Fruit fly (Drosophila melanogaster) whole organism, embryonic: ENCODE results near the gene CG43750.

Experiments
- Abd-B ChIP-seq: fragments of 200-800 bp; sonication (Bioruptor generic); optimal IDR thresholded peaks from 2 replicates; lab custom pipeline; 2018; ENCODE audit warnings: missing biosample characterization, mild to moderate bottlenecking, missing genetic modification characterization, moderate library complexity
- Aef1 ChIP-seq: fragments of 200-800 bp; sonication (Bioruptor generic); IDR thresholded peaks from 3 replicates; pipeline ENCODE4 v1.3.6; 2022; ENCODE audit warnings: missing biosample characterization, missing genetic modification characterization
- Atf-2 ChIP-seq: fragments of 200-800 bp; sonication (Bioruptor generic); optimal IDR thresholded peaks from 2 replicates; lab custom pipeline; 2016; ENCODE audit warnings: missing biosample characterization, missing genetic modification characterization
- Atf6 ChIP-seq: fragments of 200-800 bp; sonication (Bioruptor generic); IDR thresholded peaks from 2 replicates; pipeline ENCODE4 v1.3.6; 2022; ENCODE audit warnings: missing biosample characterization, missing genetic modification characterization
- B-H1 ChIP-seq: fragments of 200-800 bp; sonication (Bioruptor generic); IDR thresholded peaks from 3 replicates; pipeline ENCODE4 v1.3.6; 2022; ENCODE audit warnings: missing biosample characterization, missing genetic modification characterization
- CG10274 ChIP-seq: fragments of 200-800 bp; sonication (Bioruptor generic); optimal IDR thresholded peaks from 3 replicates; lab custom pipeline; 2017; ENCODE audit warnings: missing biosample characterization, mild to moderate bottlenecking, missing genetic modification characterization
- CG10543 ChIP-seq: fragments of 200-800 bp; sonication (Bioruptor generic); optimal IDR thresholded peaks from 3 replicates; lab custom pipeline; 2017; ENCODE audit warnings: missing biosample characterization, mild to moderate bottlenecking, missing genetic modification characterization, moderate library complexity
- CG11085 ChIP-seq: fragments of 200-800 bp; sonication (Bioruptor generic); IDR thresholded peaks from 2 replicates; pipeline ENCODE4 v1.3.6; 2022; ENCODE audit warnings: missing biosample characterization, missing genetic modification characterization
- CG12942 ChIP-seq: fragments of 200-800 bp; sonication (Bioruptor generic); optimal IDR thresholded peaks from 3 replicates; lab custom pipeline; 2016; ENCODE audit warnings: missing biosample characterization, missing genetic modification characterization
- CG13424 ChIP-seq: fragments of 200-800 bp; sonication (Bioruptor generic); optimal IDR thresholded peaks from 2 replicates; lab custom pipeline; 2019; ENCODE audit warnings: missing biosample characterization, mild to moderate bottlenecking, missing genetic modification characterization, moderate library complexity
- CG13624 ChIP-seq: fragments of 200-800 bp; sonication (Bioruptor generic); optimal IDR thresholded peaks from 2 replicates; lab custom pipeline; 2016; ENCODE audit warnings: missing biosample characterization, missing genetic modification characterization
- CG14667 ChIP-seq: fragments of 200-800 bp; sonication (Bioruptor generic); IDR thresholded peaks from 2 replicates; pipeline ENCODE4 v1.3.6; 2022; ENCODE audit warnings: missing biosample characterization, missing genetic modification characterization
- CG14710 ChIP-seq: fragments of 200-800 bp; sonication (Bioruptor generic); optimal IDR thresholded peaks from 3 replicates; lab custom pipeline; 2019; ENCODE audit warnings: missing biosample characterization, mild to moderate bottlenecking, missing genetic modification characterization, moderate library complexity
- CG1603 ChIP-seq: fragments of 200-800 bp; sonication (Bioruptor generic); optimal IDR thresholded peaks from 2 replicates; lab custom pipeline; 2019; ENCODE audit warnings: missing biosample characterization, mild to moderate bottlenecking, missing genetic modification characterization, moderate library complexity
- CG17912 ChIP-seq: fragments of 200-800 bp; sonication (Bioruptor generic); optimal IDR thresholded peaks from 2 replicates; lab custom pipeline; 2018; ENCODE audit warnings: missing biosample characterization, mild to moderate bottlenecking, missing genetic modification characterization
- CG1832 ChIP-seq: fragments of 200-800 bp; sonication (Bioruptor generic); optimal IDR thresholded peaks from 2 replicates; lab custom pipeline; 2017; ENCODE audit warnings: missing biosample characterization, mild to moderate bottlenecking, missing genetic modification characterization, inconsistent platforms
- CG2202 ChIP-seq: fragments of 200-800 bp; sonication (Bioruptor generic); optimal IDR thresholded peaks from 2 replicates; lab custom pipeline; 2018; ENCODE audit warnings: missing biosample characterization, mild to moderate bottlenecking, missing genetic modification characterization
- CG3065 ChIP-seq: fragments of 200-800 bp; sonication (Bioruptor generic); optimal IDR thresholded peaks from 2 replicates; lab custom pipeline; 2016; ENCODE audit warnings: missing biosample characterization, missing genetic modification characterization
- CG34376 ChIP-seq: fragments of 200-800 bp; sonication (Bioruptor generic); optimal IDR thresholded peaks from 2 replicates; lab custom pipeline; 2018; ENCODE audit warnings: missing biosample characterization, mild to moderate bottlenecking, missing genetic modification characterization
- CG3726 ChIP-seq: fragments of 200-800 bp; sonication (Bioruptor generic); IDR thresholded peaks from 3 replicates; pipeline ENCODE4, ENCODE4 v1.3.6; 2022; ENCODE audit warnings: missing biosample characterization, missing genetic modification characterization
- CG6254 ChIP-seq: fragments of 200-800 bp; sonication (Bioruptor generic); optimal IDR thresholded peaks from 3 replicates; lab custom pipeline; 2017; ENCODE audit warnings: mild to moderate bottlenecking, missing biosample characterization, missing genetic modification reagents, missing genetic modification characterization
- CG6854 ChIP-seq: fragments of 200-800 bp; sonication (Bioruptor generic); optimal IDR thresholded peaks from 3 replicates; lab custom pipeline; 2017; ENCODE audit warnings: missing biosample characterization, mild to moderate bottlenecking, missing genetic modification characterization
- CG7271 ChIP-seq: fragments of 200-800 bp; sonication (Bioruptor generic); optimal IDR thresholded peaks from 2 replicates; lab custom pipeline; 2018; ENCODE audit warnings: missing biosample characterization, mild to moderate bottlenecking, missing genetic modification characterization, moderate library complexity
- Chrac-16 ChIP-seq: fragments of 200-800 bp; sonication (Bioruptor generic); optimal IDR thresholded peaks from 3 replicates; lab custom pipeline; 2016; ENCODE audit warnings: missing biosample characterization, missing genetic modification characterization
- D19B ChIP-seq: fragments of 200-800 bp; sonication (Bioruptor generic); optimal IDR thresholded peaks from 2 replicates; lab custom pipeline; 2017; ENCODE audit warnings: missing biosample characterization, mild to moderate bottlenecking, missing genetic modification characterization
- Dbx ChIP-seq: fragments of 200-800 bp; sonication (Bioruptor generic); IDR thresholded peaks from 3 replicates; pipeline ENCODE4 v1.3.6; 2022; ENCODE audit warnings: missing biosample characterization, missing genetic modification characterization
- Dek ChIP-seq: fragments of 200-800 bp; sonication (Bioruptor generic); optimal IDR thresholded peaks from 3 replicates; lab custom pipeline; 2019; ENCODE audit warnings: missing biosample characterization, mild to moderate bottlenecking, missing genetic modification characterization, moderate library complexity
- Dfd ChIP-seq, 2 experiments: fragments of >200 bp; optimal IDR thresholded peaks; 2 replicates each; lab custom pipeline; 2017; ENCODE audit warnings: missing biosample characterization in 2 of 2, missing genetic modification characterization in 2 of 2
- Fer3 ChIP-seq: fragments of 200-800 bp; sonication (Bioruptor generic); optimal IDR thresholded peaks from 2 replicates; lab custom pipeline; 2018; ENCODE audit warnings: missing biosample characterization, mild to moderate bottlenecking, missing genetic modification characterization, moderate library complexity
- H2.0 ChIP-seq: fragments of 200-800 bp; sonication (Bioruptor generic); IDR thresholded peaks from 2 replicates; pipeline ENCODE4 v1.3.6; 2022; ENCODE audit warnings: missing biosample characterization, missing genetic modification characterization
- Hmr ChIP-seq: fragments of 200-800 bp; sonication (Bioruptor generic); optimal IDR thresholded peaks from 3 replicates; lab custom pipeline; 2017; ENCODE audit warnings: mild to moderate bottlenecking, missing biosample characterization, missing genetic modification reagents, missing genetic modification characterization
- Hr39 ChIP-seq: fragments of >200 bp; optimal IDR thresholded peaks from 2 replicates; lab custom pipeline; 2017
- Hr51 ChIP-seq, 2 experiments: fragments of 200-800 bp; sonication (Bioruptor generic); optimal IDR thresholded peaks; 2 replicates in 1 of 2; 3 replicates in 1 of 2; lab custom pipeline; 2016 to 2018; ENCODE audit warnings: missing biosample characterization in 2 of 2, missing genetic modification characterization in 2 of 2, mild to moderate bottlenecking in 1 of 2, moderate library complexity in 1 of 2
- Max ChIP-seq: fragments of 200-800 bp; sonication (Bioruptor generic); optimal IDR thresholded peaks from 2 replicates; lab custom pipeline; 2016; ENCODE audit warnings: missing biosample characterization, mild to moderate bottlenecking, missing genetic modification characterization
- Optix ChIP-seq: fragments of 200-800 bp; sonication (Bioruptor generic); IDR thresholded peaks from 3 replicates; pipeline ENCODE4 v1.3.6; 2022; ENCODE audit warnings: missing biosample characterization, missing genetic modification characterization
- TFAM ChIP-seq: fragments of 200-800 bp; sonication (Bioruptor generic); optimal IDR thresholded peaks from 2 replicates; lab custom pipeline; 2017; ENCODE audit warnings: missing biosample characterization, missing genetic modification characterization, inconsistent platforms
- Xrp1 ChIP-seq: fragments of 200-800 bp; sonication (Bioruptor generic); IDR thresholded peaks from 2 replicates; pipeline ENCODE4 v1.3.6; 2022; ENCODE audit warnings: missing biosample characterization, missing genetic modification characterization
- caup ChIP-seq: fragments of 200-800 bp; sonication (Bioruptor generic); optimal IDR thresholded peaks from 3 replicates; lab custom pipeline; 2017; ENCODE audit warnings: missing biosample characterization, mild to moderate bottlenecking, missing genetic modification characterization, moderate library complexity; ENCODE audit not compliant: severe bottlenecking
- dati ChIP-seq: fragments of 200-800 bp; sonication (Bioruptor generic); IDR thresholded peaks from 2 replicates; pipeline ENCODE4 v1.3.6; 2022; ENCODE audit warnings: missing biosample characterization, missing genetic modification characterization
- gsb-n ChIP-seq: fragments of 200-800 bp; sonication (Bioruptor generic); optimal IDR thresholded peaks from 3 replicates; lab custom pipeline; 2018; ENCODE audit warnings: missing biosample characterization, mild to moderate bottlenecking, missing genetic modification characterization
- lbe ChIP-seq: fragments of 200-800 bp; sonication (Bioruptor generic); optimal IDR thresholded peaks from 2 replicates; lab custom pipeline; 2016; ENCODE audit warnings: missing biosample characterization, mild to moderate bottlenecking, missing genetic modification characterization
- luna ChIP-seq: fragments of 200-800 bp; sonication (Bioruptor generic); optimal IDR thresholded peaks from 2 replicates; lab custom pipeline; 2016; ENCODE audit warnings: missing biosample characterization, missing genetic modification characterization
- onecut ChIP-seq: fragments of 200-800 bp; sonication (Bioruptor generic); IDR thresholded peaks from 2 replicates; pipeline ENCODE4 v1.3.6; 2022; ENCODE audit warnings: missing biosample characterization, missing genetic modification characterization
- pros ChIP-seq: fragments of 200-800 bp; sonication (Bioruptor generic); optimal IDR thresholded peaks from 3 replicates; lab custom pipeline; 2019; ENCODE audit warnings: missing biosample characterization, mild to moderate bottlenecking, missing genetic modification characterization, moderate library complexity
- row ChIP-seq: fragments of 200-800 bp; sonication (Bioruptor generic); IDR thresholded peaks from 3 replicates; pipeline ENCODE4 v1.3.6; 2022; ENCODE audit warnings: missing biosample characterization, missing genetic modification characterization
- salm ChIP-seq: fragments of 200-800 bp; sonication (Bioruptor generic); optimal IDR thresholded peaks from 2 replicates; lab custom pipeline; 2018; ENCODE audit warnings: missing biosample characterization, mild to moderate bottlenecking, missing genetic modification characterization
- schlank ChIP-seq: fragments of 200-800 bp; sonication (Bioruptor generic); optimal IDR thresholded peaks from 2 replicates; lab custom pipeline; 2018; ENCODE audit warnings: missing biosample characterization, mild to moderate bottlenecking, missing genetic modification characterization
- stwl ChIP-seq: fragments of 200-800 bp; sonication (Bioruptor generic); optimal IDR thresholded peaks from 3 replicates; lab custom pipeline; 2018; ENCODE audit warnings: missing biosample characterization, mild to moderate bottlenecking, missing genetic modification characterization, moderate library complexity
- tap ChIP-seq: fragments of 200-800 bp; optimal IDR thresholded peaks from 3 replicates; lab custom pipeline; 2019; ENCODE audit warnings: missing biosample characterization, mild to moderate bottlenecking, missing genetic modification characterization, moderate library complexity
- wdn ChIP-seq: fragments of 200-800 bp; sonication (Bioruptor generic); IDR thresholded peaks from 2 replicates; pipeline ENCODE4 v1.3.6; 2022; ENCODE audit warnings: missing biosample characterization, missing genetic modification characterization
- zen ChIP-seq: fragments of 200-800 bp; sonication (Bioruptor generic); optimal IDR thresholded peaks from 3 replicates; lab custom pipeline; 2018; ENCODE audit warnings: missing biosample characterization, mild to moderate bottlenecking, missing genetic modification characterization, moderate library complexity

Gene CG43750

DNA sequence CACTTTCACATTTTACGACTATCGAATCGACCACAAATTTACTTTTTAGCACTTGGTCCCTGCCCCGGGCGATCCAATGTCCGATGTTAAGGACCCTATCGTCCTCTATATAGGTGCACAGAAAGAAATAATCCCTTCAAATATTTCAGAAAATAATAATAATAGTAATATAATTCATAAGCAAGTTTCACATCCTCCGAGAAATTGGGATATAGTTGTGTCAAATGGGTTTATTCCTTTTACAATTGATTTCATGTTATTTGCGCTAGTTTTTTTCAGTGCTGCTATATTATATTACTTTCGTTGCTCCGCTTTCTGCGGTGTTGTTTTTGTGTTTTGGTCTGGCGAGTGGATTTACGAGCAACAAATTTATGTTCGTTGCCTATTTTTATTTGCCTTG, 42.0 kb downstream of the CG43750 start (continued):
- TF ChIP-seq Hr39 (lab: Kevin White, UChicago) (no peak), stwl (tag; lab: Kevin White, UChicago) (no peak), CG17912 (GFP tag; lab: Kevin White, UChicago) (no peak), CG3726 (GFP tag; lab: Robert Waterston, UW) (0 out of 3 replicates have a peak, but pooled peaks have one; percentile 47), CG12942 (GFP tag; lab: Kevin White, UChicago) (no peak), caup (GFP tag; lab: Kevin White, UChicago) (peak; percentile 46), gsb-n (tag; lab: Kevin White, UChicago) (no peak), Dfd (GFP tag; optimal IDR thresholded peaks at IDR 0.05; lab: Kevin White, UChicago) (no peak), CG1603 (tag; lab: Kevin White, UChicago) (no peak), CG34376 (GFP tag; lab: Kevin White, UChicago) (peak; percentile 11), Abd-B (peak; percentile 62), pros (no peak), CG7271 (no peak), wdn (peak; percentile 43; the same call in 1 of the 2 replicates), row (peak; percentile 62), tap (tag; lab: Kevin White, UChicago) (no peak), CG10274 (GFP tag; lab: Kevin White, UChicago) (no peak), onecut (no peak), Dek (peak; percentile 20), CG13624 (GFP tag; lab: Kevin White, UChicago) (no peak), lbe (GFP tag; lab: Kevin White, UChicago) (no peak), Aef1 (peak; percentile 21; the same call in 1 of the 3 replicates), Chrac-16 (GFP tag; lab: Kevin White, UChicago) (no peak), B-H1 (GFP tag; lab: Robert Waterston, UW) (no peak), Dbx (peak; percentile 60; the same call in 1 of the 3 replicates), Atf-2 (GFP tag; lab: Kevin White, UChicago) (no peak), Xrp1 (GFP tag; lab: Robert Waterston, UW) (peak; percentile 47; the same call in 1 of the 2 replicates), CG11085 (GFP tag; lab: Robert Waterston, UW) (no peak), salm (tag; lab: Kevin White, UChicago) (no peak), CG14710 (tag; lab: Kevin White, UChicago) (no peak), Atf6 (no peak), CG6254 (GFP tag; lab: Kevin White, UChicago) (no peak), CG3065 (GFP tag; lab: Kevin White, UChicago) (no peak), CG13424 (tag; lab: Kevin White, UChicago) (peak; percentile 52), CG1832 (GFP tag; lab: Kevin White, UChicago) (no peak), Fer3 (peak; percentile 47), TFAM (no peak), zen (tag; lab: Kevin White, UChicago) (peak; percentile 32), H2.0 (GFP tag; lab: Robert Waterston, UW) (0 out of 2 replicates have a peak, but pooled peaks have one; percentile 13), CG10543 (peak; percentile 17), CG2202 (tag; lab: Kevin White, UChicago) (no peak), Optix (GFP tag; lab: Robert Waterston, UW) (no peak), luna (GFP tag; lab: Kevin White, UChicago) (no peak), D19B (GFP tag; lab: Kevin White, UChicago) (peak; percentile 12), dati (GFP tag; lab: Robert Waterston, UW) (no peak), Max (GFP tag; lab: Kevin White, UChicago) (no peak), Hr51 (GFP tag; optimal IDR thresholded peaks at IDR 0.05; lab: Kevin White, UChicago) (peak in 1 of 2 experiments; percentile 60), CG14667 (GFP tag; lab: Robert Waterston, UW) (no peak), CG6854 (GFP tag; lab: Kevin White, UChicago) (peak; percentile 39), schlank (tag; lab: Kevin White, UChicago) (no peak), Hmr (GFP tag; lab: Kevin White, UChicago) (peak; percentile 66)
